Worm (Caenorhabditis elegans) whole organism, L1 larva: ENCODE measurements around the gene B0336.7.

Experiments
- C04F5.9 ChIP-seq: sonication (generic microtip); optimal IDR thresholded peaks from 2 replicates; lab custom pipeline; 2016; ENCODE audit warnings: missing genetic modification characterization, missing compliant biosample characterization
- ceh-90 ChIP-seq: sonication (generic microtip); optimal IDR thresholded peaks from 2 replicates; lab custom pipeline; 2016; ENCODE audit warnings: missing genetic modification characterization, missing compliant biosample characterization
- egl-13 ChIP-seq: sonication (generic microtip); optimal IDR thresholded peaks from 2 replicates; lab custom pipeline; 2016; ENCODE audit warnings: missing genotype, missing genetic modification reagents, missing genetic modification characterization, missing compliant biosample characterization
- elt-3 ChIP-seq, 6 experiments: fragments of 150-350 bp in 1 of 6; sonication (generic microtip); optimal IDR thresholded peaks; 2 replicates each; lab custom pipeline; 2017 to 2018; ENCODE audit warnings: missing biosample characterization in 6 of 6, missing genetic modification characterization in 6 of 6, inconsistent platforms in 1 of 6
- fos-1 ChIP-seq: fragments of 150-350 bp; optimal IDR thresholded peaks from 2 replicates; lab custom pipeline; 2014; ENCODE audit warnings: missing biosample characterization, missing genetic modification characterization
- lin-14 ChIP-seq: fragments of 200-800 bp; sonication (Bioruptor generic); optimal IDR thresholded peaks from 2 replicates; lab custom pipeline; 2018; ENCODE audit warnings: mild to moderate bottlenecking, missing genetic modification characterization, moderate library complexity, missing compliant biosample characterization
- lsy-2 ChIP-seq, 2 experiments: fragments of 150-350 bp; optimal IDR thresholded peaks; 2 replicates each; lab custom pipeline; 2014; ENCODE audit warnings: missing biosample characterization in 2 of 2, missing genetic modification characterization in 2 of 2
- mdl-1 ChIP-seq, 2 experiments: fragments of 150-350 bp; optimal IDR thresholded peaks; 2 replicates each; lab custom pipeline; 2014 to 2017; ENCODE audit warnings: missing biosample characterization in 2 of 2, missing genetic modification characterization in 2 of 2, inconsistent platforms in 1 of 2
- mef-2 ChIP-seq: fragments of 150-350 bp; optimal IDR thresholded peaks from 2 replicates; lab custom pipeline; 2014; ENCODE audit warnings: missing biosample characterization, missing genetic modification characterization
- nhr-11 ChIP-seq: fragments of 150-350 bp; optimal IDR thresholded peaks from 2 replicates; lab custom pipeline; 2014; ENCODE audit warnings: missing biosample characterization, missing genetic modification characterization
- nhr-237 ChIP-seq: fragments of 150-350 bp; optimal IDR thresholded peaks from 2 replicates; lab custom pipeline; 2014; ENCODE audit warnings: missing biosample characterization, missing genetic modification characterization
- nhr-71 ChIP-seq: sonication (generic microtip); optimal IDR thresholded peaks from 2 replicates; lab custom pipeline; 2016; ENCODE audit warnings: mild to moderate bottlenecking, missing genetic modification characterization, moderate library complexity, missing compliant biosample characterization
- skn-1 ChIP-seq: fragments of 150-350 bp; optimal IDR thresholded peaks from 2 replicates; lab custom pipeline; 2014; ENCODE audit warnings: missing biosample characterization, missing genetic modification characterization
- unc-130 ChIP-seq: fragments of 150-350 bp; optimal IDR thresholded peaks from 2 replicates; lab custom pipeline; 2017; ENCODE audit warnings: missing biosample characterization, missing genetic modification characterization, inconsistent platforms

ce11 chrIII:5691826-5692225, 5.3 kb downstream of the B0336.7 start:
- TF ChIP-seq nhr-237, result no peak
- no peak for TF ChIP-seq lsy-2 (tag; optimal IDR thresholded peaks at IDR 0.05; lab: Kevin White, UChicago)
- no peak for TF ChIP-seq skn-1 (tag; lab: Kevin White, UChicago)
- no peak for TF ChIP-seq fos-1 (tag; lab: Kevin White, UChicago)
- no peak for TF ChIP-seq mdl-1 (tag; optimal IDR thresholded peaks at IDR 0.05; lab: Kevin White, UChicago)
- TF ChIP-seq ceh-90 (tag; lab: Kevin White, UChicago), result no peak
- no peak for TF ChIP-seq mef-2 (tag; lab: Kevin White, UChicago)
- TF ChIP-seq elt-3 (tag; optimal IDR thresholded peaks at IDR 0.05; lab: Kevin White, UChicago), result no peak
- no peak for TF ChIP-seq unc-130 (tag; lab: Kevin White, UChicago)
- TF ChIP-seq C04F5.9, result no peak
- TF ChIP-seq egl-13 (tag; lab: Kevin White, UChicago), result no peak
- no peak for TF ChIP-seq nhr-71 (tag; lab: Kevin White, UChicago)
- no peak for TF ChIP-seq nhr-11 (tag; lab: Kevin White, UChicago)
- TF ChIP-seq lin-14 (GFP tag; lab: Kevin White, UChicago), result no peak
